Fruit fly (Drosophila melanogaster) ovary, adult (tissue): ENCODE measurements around the gene Hsp110.

Source experiments
- CG17801 ChIP-seq: fragments of 200-800 bp; optimal IDR thresholded peaks from 2 replicates; lab custom pipeline; 2019; ENCODE audit warnings: missing biosample characterization, mild to moderate bottlenecking, missing genetic modification characterization, moderate library complexity; ENCODE audit not compliant: partially characterized antibody

Hsp110 gene

DNA sequence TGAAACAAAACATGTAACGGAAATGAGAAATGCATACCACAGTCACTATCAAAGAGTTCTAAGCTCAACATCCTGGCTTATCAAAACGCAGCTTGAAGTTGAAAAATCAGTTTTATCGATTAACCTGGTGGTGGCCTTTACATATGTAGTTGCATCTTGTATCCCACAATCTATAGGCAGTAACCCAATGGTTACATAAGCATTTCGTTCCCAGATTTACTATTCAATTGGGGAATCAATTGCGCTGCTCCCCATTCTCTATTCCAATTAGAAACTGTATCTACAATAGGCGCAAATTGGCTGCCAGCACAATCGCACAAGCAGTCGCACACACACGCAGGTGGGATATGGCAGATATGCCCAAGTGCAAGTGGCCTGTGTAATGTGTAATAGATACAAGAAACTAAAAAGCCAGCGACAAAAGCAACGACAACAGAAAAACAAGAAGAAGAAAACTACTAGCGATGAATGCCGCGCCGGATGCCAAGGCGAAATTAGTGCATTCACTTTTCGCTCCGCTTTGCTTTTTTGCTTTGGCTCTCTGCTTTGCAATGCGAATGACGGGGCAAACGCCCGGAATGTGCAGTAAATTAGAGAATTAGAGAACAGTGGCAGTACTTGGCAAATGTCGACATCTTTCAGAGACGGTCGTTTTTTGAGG, 31.1 kb upstream of the Hsp110 start:
- TF ChIP-seq CG17801 (GFP tag; lab: Kevin White, UChicago): peak; percentile 28

DNA sequence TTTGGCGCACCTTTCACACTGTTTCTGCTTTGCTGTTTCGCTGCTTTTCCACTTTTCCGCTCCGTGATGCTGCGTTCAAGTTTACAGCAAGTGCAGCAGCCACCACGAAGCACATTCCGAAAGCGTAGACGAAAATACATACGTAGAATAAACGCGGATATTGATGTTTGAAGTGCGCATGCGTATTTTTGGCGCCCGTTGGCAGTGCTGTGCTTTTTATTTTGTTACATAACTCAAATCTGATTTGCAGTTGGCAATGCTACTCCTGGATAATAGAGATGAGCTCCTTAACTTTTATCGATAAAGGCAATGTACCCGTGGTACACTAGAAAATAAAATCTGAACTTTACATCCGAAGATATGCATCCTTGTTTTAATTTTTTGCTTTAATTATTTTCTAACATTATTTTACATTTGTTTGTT, 30.1 kb upstream of the Hsp110 start:
- peak; percentile 42 for TF ChIP-seq CG17801 (GFP tag; lab: Kevin White, UChicago)

DNA sequence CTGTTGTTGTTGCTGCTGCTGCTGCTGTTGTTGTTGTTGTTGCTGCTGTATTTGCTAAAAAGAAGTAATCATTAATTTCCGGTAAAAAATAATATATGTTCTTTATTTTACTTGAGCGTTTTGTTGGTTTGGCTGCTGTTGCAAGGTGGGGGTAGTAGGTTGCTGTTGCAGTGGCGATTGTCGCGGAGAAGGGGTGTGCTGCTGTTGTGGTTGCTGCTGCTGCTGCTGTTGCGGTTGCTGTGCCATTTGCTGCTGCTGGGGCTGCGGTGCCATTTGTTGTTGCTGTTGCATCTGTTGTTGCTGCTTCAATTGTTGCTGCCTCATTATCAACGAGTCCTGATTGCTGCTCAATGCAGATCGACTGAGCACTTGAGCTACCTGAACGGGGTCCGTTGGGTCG, 11.1 kb upstream of the Hsp110 start:
- TF ChIP-seq CG17801 (GFP tag; lab: Kevin White, UChicago): no peak

DNA sequence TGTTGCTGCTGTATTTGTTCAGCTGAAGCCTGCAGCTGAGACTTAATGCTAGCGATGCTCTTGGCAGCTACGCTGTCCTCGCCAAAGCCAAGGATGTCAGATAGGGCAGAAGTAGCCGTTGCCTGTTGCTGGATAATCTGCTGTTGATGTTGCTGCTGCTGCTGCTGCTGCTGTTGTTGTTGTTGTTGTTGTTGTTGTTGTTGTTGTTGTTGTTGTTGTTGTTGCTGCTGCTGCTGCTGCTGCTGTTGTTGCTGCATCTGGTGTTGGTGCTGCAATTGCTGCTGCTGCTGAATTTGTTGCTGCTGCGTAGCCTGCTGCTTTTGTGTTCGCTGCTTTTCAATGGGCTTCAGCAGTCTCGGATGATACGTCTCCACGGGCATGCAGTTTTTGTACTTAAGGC, 9.3 kb upstream of the Hsp110 start:
- TF ChIP-seq CG17801 (GFP tag; lab: Kevin White, UChicago): no peak

DNA sequence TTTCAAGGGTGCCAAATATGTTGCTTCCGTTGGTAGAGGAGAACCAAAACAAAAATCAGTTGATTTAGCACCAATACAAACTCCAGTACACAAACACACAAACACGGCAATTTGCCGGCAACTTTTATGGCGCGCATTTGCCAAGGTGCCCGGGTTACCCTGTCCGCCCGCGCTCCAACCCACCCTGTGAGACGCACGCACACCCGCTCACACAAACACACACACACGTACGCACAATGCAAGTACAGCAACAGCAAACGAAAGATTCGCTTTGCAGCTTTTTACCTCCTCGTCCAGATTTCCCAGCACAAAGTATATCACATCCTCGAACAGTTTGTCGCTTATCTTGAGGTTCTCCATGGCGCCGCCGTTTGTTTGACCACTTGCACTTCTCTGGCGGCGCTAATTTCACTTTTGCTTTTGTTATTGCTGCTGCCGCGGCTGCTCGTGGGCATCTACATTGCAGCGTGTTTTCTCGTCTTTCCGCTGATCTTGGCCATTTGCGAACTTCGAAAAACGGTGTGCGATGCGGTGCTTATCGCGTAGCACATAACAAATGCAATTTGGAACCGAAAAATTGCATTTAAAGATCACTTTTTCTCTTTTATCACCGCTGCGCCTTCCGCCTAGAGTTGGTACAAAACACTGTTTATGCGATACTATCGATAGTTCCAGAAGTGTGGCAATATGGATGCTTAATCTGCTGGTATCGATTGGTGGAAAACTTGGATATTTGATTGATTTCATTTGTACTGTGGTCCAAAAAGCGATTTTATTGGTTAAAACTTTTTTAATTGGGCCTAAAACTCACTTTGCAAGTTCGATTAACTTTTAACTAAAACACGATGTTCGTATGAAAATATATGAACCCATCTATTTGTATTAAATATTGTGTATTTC, 8.1 kb upstream of the Hsp110 start, which contains the start of gene Ptip:
Ptip (minus strand) TSS at position 637 of the 900 bp plus-strand sequence.
- TF ChIP-seq CG17801 (GFP tag; lab: Kevin White, UChicago): peak; percentile 11

DNA sequence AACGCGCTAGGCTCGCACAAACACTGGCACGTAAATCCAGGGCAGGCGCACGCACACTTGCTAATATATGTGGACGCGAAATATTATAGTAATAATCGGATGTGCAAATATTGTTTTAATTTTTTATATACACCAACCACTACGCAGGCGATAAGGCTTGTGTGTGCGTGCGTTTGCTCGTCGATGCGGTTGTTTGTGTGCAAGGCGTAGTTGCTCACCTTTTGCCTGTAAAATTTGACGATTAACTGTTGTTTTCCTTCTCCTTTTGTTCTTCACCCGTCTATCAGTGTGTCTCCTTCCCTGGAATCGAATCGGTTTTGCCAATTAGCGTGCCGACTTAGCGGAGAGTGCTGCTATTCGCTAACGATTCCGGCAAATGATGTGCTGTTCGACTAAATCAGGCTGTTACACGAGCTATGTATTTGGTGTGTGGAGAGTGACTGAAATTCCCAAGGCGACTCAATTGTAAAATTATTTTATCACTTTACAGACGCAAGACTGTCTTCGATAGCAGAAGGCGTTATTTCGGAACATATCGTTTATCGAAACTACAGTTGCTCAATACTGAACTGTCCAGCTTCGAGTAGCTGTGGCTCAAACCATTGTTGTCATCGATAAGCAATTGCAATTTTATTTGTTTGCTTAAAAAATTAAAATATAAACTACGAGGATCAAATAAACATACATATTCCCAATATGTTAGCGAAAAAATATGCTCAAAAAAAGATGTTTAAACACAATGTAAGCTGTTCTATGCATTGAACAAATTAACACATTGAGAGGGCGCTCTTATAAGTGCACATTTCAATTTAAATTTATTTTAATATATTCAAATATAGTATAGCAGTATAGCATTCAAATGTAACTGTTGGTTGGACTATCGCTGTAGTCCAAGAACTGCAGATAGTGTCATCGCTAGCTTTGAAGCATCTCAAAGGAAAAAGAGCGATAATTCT, 5.4 kb upstream of the Hsp110 start, which contains the start of the genes CG6650 and endos:
CG6650 (plus strand) TSS at position 280 of the 956 bp plus-strand sequence.
endos (minus strand) TSS at position 536 of the 956 bp plus-strand sequence.
- peak; percentile 3 for TF ChIP-seq CG17801 (GFP tag; lab: Kevin White, UChicago)

DNA sequence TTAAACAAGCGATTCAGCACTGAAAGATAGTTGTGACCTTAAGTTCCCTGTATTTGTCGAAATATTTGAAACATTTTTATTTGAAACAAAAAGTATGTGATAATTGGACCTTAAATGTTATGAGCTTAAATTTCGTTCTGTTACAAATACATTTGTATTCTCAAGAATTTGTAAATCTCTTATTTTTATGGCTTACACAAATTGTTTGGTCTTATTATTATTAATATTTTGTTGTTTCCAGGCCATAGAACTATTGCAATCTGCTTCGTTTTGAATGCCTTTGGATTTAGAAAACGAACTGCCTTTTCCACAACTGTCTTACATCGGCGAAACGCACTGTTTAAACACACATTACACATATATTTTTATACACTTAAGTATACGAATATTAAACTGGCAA, 2.3 kb upstream of the Hsp110 start, which contains the start of gene CG6661:
CG6661 (plus strand) TSS at position 301 of the 400 bp plus-strand sequence.
- no peak for TF ChIP-seq CG17801 (GFP tag; lab: Kevin White, UChicago)

DNA sequence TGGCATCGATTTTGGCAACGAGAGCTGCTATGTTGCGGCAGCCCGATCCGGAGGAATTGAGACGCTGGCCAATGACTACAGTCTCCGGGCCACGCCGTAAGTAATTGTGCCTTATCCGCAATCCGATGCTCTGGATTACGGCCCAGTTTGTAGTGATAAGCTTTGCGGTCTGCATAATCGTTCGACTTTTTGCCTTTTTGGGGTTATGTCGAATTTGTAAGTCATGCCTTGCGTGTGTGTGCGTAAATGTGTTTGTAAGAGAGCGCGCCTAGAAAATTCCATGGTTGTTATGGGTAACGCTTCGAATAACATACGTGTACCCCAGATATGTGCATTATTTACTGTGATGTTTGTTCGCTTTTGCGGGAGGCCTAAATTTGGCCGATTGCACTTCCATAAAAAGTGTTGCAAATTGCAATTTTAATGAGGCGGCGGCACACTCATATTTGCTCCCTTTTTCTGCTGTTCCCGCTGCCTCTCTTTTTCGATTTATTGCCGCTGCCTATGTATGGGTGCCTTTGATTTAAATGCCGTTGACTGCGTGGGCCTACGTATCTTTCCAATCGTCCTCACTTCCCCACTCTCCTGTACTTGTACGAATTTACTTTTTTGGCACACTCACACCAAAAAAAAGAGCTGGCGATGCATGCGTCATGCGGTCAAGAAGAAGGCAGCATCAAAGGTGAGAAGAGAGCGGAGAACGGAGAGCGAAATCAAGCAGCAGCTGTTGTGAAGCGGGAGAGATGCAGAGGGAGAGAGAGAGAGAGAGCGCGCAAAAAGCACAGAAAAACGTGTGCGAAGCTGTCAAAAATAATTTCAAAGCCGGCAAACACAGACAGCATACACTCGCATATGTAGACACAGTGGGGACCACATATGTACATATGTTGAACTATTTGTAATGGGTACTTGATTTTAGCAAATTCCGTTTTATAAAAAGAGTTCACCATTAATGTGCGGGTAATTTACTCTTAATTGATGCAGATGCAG, 1.1 kb downstream of the Hsp110 start:
- no peak for TF ChIP-seq CG17801 (GFP tag; lab: Kevin White, UChicago)

DNA sequence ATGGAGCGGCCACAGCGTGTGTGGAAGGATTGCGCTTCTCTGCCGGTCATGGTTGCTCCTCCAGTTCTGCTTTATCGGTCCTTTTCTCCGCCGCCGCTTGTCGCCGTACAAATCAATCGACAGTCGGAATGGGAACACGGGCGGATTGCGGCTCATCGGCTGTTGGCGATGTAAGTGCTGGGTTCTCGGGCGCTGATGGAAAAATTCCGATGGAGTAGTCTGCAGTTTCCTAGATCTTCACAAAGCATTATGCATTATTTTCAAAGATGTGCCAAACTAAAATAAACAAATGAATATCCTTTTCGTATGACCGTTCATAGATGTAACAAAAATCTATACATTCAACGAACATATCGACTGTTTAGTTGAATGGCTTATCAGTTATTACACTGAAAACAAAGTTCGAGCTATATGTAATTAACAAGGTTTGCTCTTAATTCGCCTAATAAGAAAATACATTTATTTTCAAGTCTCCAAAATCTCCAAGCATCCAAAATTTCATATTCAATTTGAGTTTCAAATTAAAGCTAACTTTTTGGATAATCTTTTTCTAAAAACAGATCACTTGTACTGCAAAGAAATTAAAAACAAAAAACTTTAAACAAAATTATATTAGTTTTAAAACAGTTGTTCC, 12.9 kb downstream of the Hsp110 start, which contains the start of gene Neurl4:
Neurl4 (minus strand) TSS at position 273 of the 634 bp plus-strand sequence.
- TF ChIP-seq CG17801 (GFP tag; lab: Kevin White, UChicago): no peak

DNA sequence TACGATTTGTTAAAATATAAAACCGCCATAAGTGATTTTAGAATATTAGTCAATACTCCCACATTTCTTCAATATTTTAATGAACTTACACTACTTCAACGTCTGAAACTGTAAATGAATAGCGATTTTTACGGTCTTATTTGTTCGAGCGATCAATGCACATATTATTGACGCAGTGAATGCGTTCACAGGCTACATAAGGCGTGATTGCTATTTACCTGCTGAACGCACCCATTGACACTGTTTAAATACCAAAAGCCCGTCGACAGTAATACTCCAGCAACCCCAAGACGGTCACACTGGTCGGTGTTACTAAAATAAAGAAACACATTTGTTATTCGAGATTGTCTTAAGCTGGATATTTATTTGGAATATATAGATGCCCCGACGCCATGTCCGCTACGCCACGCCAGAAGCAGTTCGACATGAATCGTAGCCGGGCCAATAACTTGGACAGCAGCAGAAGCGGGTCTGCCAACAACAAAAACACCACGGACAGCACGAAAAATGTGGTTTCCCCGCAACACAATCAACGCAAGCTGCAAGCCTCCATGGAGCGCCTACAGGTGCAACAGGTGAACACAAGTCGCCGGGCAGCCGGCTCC, 14.2 kb downstream of the Hsp110 start, which contains the start of gene CG6833:
CG6833 (plus strand) TSS at position 263 of the 605 bp plus-strand sequence.
- no peak for TF ChIP-seq CG17801 (GFP tag; lab: Kevin White, UChicago)

DNA sequence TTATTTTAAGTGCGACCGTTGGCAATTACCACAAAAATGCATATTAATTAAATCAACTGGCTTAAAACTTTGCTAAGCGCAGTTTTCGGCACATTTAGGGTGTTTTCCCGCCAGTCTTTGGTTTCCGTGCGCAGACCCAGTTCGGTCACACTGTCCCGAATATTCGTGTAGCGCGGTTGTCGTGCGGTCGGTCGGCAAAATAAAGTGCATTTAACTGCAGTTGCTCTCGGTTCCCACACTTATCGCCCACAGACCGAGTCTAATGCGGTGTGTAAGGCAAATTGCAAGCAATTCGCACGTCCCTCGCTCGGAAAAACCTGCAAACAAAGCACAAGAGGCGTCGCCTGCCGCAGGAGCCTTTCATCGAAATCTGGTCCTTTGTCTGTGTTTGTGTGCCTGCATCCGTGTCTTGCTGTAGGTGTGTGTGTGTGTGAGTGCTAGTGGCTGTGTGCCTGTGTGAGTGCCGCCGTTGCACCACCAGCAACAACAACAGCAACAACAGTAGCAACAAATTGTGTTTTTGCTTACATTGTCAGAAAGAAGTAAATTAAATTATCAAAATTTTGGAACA, 16.3 kb downstream of the Hsp110 start, which contains the start of the genes CG13484 and Frl:
CG13484 (minus strand) TSS at position 7 of the 571 bp plus-strand sequence.
Frl (plus strand) TSS at position 143 of the 571 bp plus-strand sequence.
- peak; percentile 76 for TF ChIP-seq CG17801 (GFP tag; lab: Kevin White, UChicago)
